Fruit fly (Drosophila melanogaster) whole organism, embryonic: ENCODE results near the gene CG13114.

ENCODE experiments used
- Blimp-1 ChIP-seq: fragments of 200-800 bp; sonication (Bioruptor generic); optimal IDR thresholded peaks from 3 replicates; lab custom pipeline; 2018; ENCODE audit warnings: missing biosample characterization, missing genetic modification characterization, mild to moderate bottlenecking, moderate library complexity, missing genetic modification reagents
- CG13424 ChIP-seq: fragments of 200-800 bp; sonication (Bioruptor generic); optimal IDR thresholded peaks from 2 replicates; lab custom pipeline; 2019; ENCODE audit warnings: missing biosample characterization, mild to moderate bottlenecking, missing genetic modification characterization, moderate library complexity
- CG13894 ChIP-seq: fragments of 200-800 bp; sonication (Bioruptor generic); optimal IDR thresholded peaks from 3 replicates; lab custom pipeline; 2018; ENCODE audit warnings: missing biosample characterization, mild to moderate bottlenecking, missing genetic modification characterization, moderate library complexity
- CG14667 ChIP-seq: fragments of 200-800 bp; sonication (Bioruptor generic); IDR thresholded peaks from 2 replicates; pipeline ENCODE4 v1.3.6; 2022; ENCODE audit warnings: missing biosample characterization, missing genetic modification characterization
- CG14710 ChIP-seq: fragments of 200-800 bp; sonication (Bioruptor generic); optimal IDR thresholded peaks from 3 replicates; lab custom pipeline; 2019; ENCODE audit warnings: missing biosample characterization, mild to moderate bottlenecking, missing genetic modification characterization, moderate library complexity
- CG17568 ChIP-seq: fragments of 200-800 bp; sonication (Bioruptor generic); optimal IDR thresholded peaks from 2 replicates; lab custom pipeline; 2018; ENCODE audit warnings: missing biosample characterization, mild to moderate bottlenecking, missing genetic modification characterization, moderate library complexity
- CG2712 ChIP-seq: fragments of 200-800 bp; optimal IDR thresholded peaks from 3 replicates; lab custom pipeline; 2019; ENCODE audit warnings: missing biosample characterization, mild to moderate bottlenecking, missing genetic modification characterization, moderate library complexity
- CG30431 ChIP-seq: fragments of 200-800 bp; sonication (Bioruptor generic); optimal IDR thresholded peaks from 2 replicates; lab custom pipeline; 2017; ENCODE audit warnings: missing biosample characterization, missing genetic modification characterization
- CG33557 ChIP-seq: fragments of 200-800 bp; sonication (Bioruptor generic); optimal IDR thresholded peaks from 2 replicates; lab custom pipeline; 2019; ENCODE audit warnings: missing biosample characterization, mild to moderate bottlenecking, missing genetic modification characterization, moderate library complexity
- CG4282 ChIP-seq: fragments of 200-800 bp; sonication (Bioruptor generic); optimal IDR thresholded peaks from 2 replicates; lab custom pipeline; 2016; ENCODE audit warnings: missing biosample characterization, missing genetic modification characterization
- CG5245 ChIP-seq: fragments of 200-800 bp; sonication (Bioruptor generic); optimal IDR thresholded peaks from 3 replicates; lab custom pipeline; 2016; ENCODE audit warnings: missing biosample characterization, missing genetic modification characterization
- CG5953 ChIP-seq: fragments of 200-800 bp; sonication (Bioruptor generic); IDR thresholded peaks from 2 replicates; pipeline ENCODE4 v1.3.6; 2022; ENCODE audit warnings: missing biosample characterization, missing genetic modification characterization
- CG7987 ChIP-seq: fragments of 200-800 bp; sonication (Bioruptor generic); optimal IDR thresholded peaks from 2 replicates; lab custom pipeline; 2018; ENCODE audit warnings: missing biosample characterization, mild to moderate bottlenecking, missing genetic modification characterization, moderate library complexity
- CG8359 ChIP-seq: fragments of 200-800 bp; sonication (Bioruptor generic); optimal IDR thresholded peaks from 2 replicates; lab custom pipeline; 2017; ENCODE audit warnings: missing biosample characterization, mild to moderate bottlenecking, missing genetic modification characterization, borderline replicate concordance
- CG8924 ChIP-seq: fragments of 200-800 bp; optimal IDR thresholded peaks from 3 replicates; lab custom pipeline; 2019; ENCODE audit warnings: missing biosample characterization, mild to moderate bottlenecking, missing genetic modification characterization, moderate library complexity
- D19A ChIP-seq: fragments of 200-800 bp; optimal IDR thresholded peaks from 3 replicates; lab custom pipeline; 2019; ENCODE audit warnings: missing biosample characterization, mild to moderate bottlenecking, missing genetic modification characterization, moderate library complexity
- Deaf1 ChIP-seq: fragments of 200-800 bp; optimal IDR thresholded peaks from 3 replicates; lab custom pipeline; 2019; ENCODE audit warnings: missing biosample characterization, mild to moderate bottlenecking, missing genetic modification characterization, moderate library complexity
- Doc2 ChIP-seq: fragments of 200-800 bp; sonication (Bioruptor generic); IDR thresholded peaks from 2 replicates; pipeline ENCODE4 v1.3.6; 2022; ENCODE audit warnings: missing biosample characterization, missing genetic modification characterization
- Dref ChIP-seq: fragments of 200-800 bp; sonication (Bioruptor generic); IDR thresholded peaks from 2 replicates; pipeline ENCODE4 v1.3.6; 2022; ENCODE audit warnings: missing biosample characterization, missing genetic modification characterization
- Fer1 ChIP-seq: fragments of 200-800 bp; sonication (Bioruptor generic); optimal IDR thresholded peaks from 2 replicates; lab custom pipeline; 2017; ENCODE audit warnings: missing biosample characterization, mild to moderate bottlenecking, missing genetic modification characterization
- Max ChIP-seq: fragments of 200-800 bp; sonication (Bioruptor generic); optimal IDR thresholded peaks from 2 replicates; lab custom pipeline; 2016; ENCODE audit warnings: missing biosample characterization, mild to moderate bottlenecking, missing genetic modification characterization
- Oli ChIP-seq: fragments of 200-800 bp; sonication (Bioruptor generic); optimal IDR thresholded peaks from 2 replicates; lab custom pipeline; 2018; ENCODE audit warnings: missing biosample characterization, mild to moderate bottlenecking, missing genetic modification characterization, moderate library complexity
- Opbp ChIP-seq: fragments of 200-800 bp; sonication (Bioruptor generic); IDR thresholded peaks from 3 replicates; pipeline ENCODE4 v1.3.6; 2022; ENCODE audit warnings: missing biosample characterization, missing genetic modification characterization; ENCODE audit not compliant: partially characterized antibody
- ab ChIP-seq: fragments of 200-800 bp; sonication (Bioruptor generic); optimal IDR thresholded peaks from 2 replicates; lab custom pipeline; 2016; ENCODE audit warnings: missing biosample characterization, missing genetic modification characterization
- ato ChIP-seq: fragments of 200-800 bp; sonication (Bioruptor generic); IDR thresholded peaks from 2 replicates; pipeline ENCODE4 v1.3.6; 2022; ENCODE audit warnings: missing biosample characterization, missing genetic modification characterization; ENCODE audit not compliant: partially characterized antibody
- bbx ChIP-seq: fragments of 200-800 bp; sonication (Bioruptor generic); IDR thresholded peaks from 2 replicates; pipeline ENCODE4 v1.3.6; 2022; ENCODE audit warnings: missing biosample characterization, missing genetic modification characterization; ENCODE audit not compliant: partially characterized antibody
- bigmax ChIP-seq: fragments of 200-800 bp; sonication (Bioruptor generic); optimal IDR thresholded peaks from 2 replicates; lab custom pipeline; 2018; ENCODE audit warnings: missing biosample characterization, mild to moderate bottlenecking, missing genetic modification characterization
- chinmo ChIP-seq: fragments of 200-800 bp; sonication (Bioruptor generic); IDR thresholded peaks from 4 replicates; pipeline ENCODE4 v1.3.6; 2022; ENCODE audit warnings: missing biosample characterization, missing genetic modification characterization; ENCODE audit not compliant: partially characterized antibody
- dmrt99B ChIP-seq: fragments of 200-800 bp; sonication (Bioruptor generic); optimal IDR thresholded peaks from 2 replicates; lab custom pipeline; 2018; ENCODE audit warnings: missing biosample characterization, mild to moderate bottlenecking, missing genetic modification characterization, moderate library complexity
- dysf ChIP-seq: fragments of 200-800 bp; sonication (Bioruptor generic); IDR thresholded peaks from 3 replicates; pipeline ENCODE4 v1.3.6; 2022; ENCODE audit warnings: missing biosample characterization, missing genetic modification characterization
- emc ChIP-seq: fragments of 200-800 bp; sonication (Bioruptor generic); optimal IDR thresholded peaks from 2 replicates; lab custom pipeline; 2016; ENCODE audit warnings: missing biosample characterization, missing genetic modification characterization
- knrl ChIP-seq: fragments of 200-800 bp; sonication (Bioruptor generic); IDR thresholded peaks from 3 replicates; pipeline ENCODE4 v1.3.6; 2022; ENCODE audit warnings: missing biosample characterization, missing genetic modification characterization; ENCODE audit not compliant: partially characterized antibody
- odd ChIP-seq: fragments of 200-800 bp; sonication (Bioruptor generic); optimal IDR thresholded peaks from 2 replicates; lab custom pipeline; 2017; ENCODE audit warnings: missing biosample characterization, mild to moderate bottlenecking, missing genetic modification characterization
- prd ChIP-seq, 3 experiments: fragments of >200 bp in 2 of 3; fragments of 200-800 bp in 1 of 3; sonication (Bioruptor generic) in 1 of 3; optimal IDR thresholded peaks in 2 of 3; IDR thresholded peaks in 1 of 3; 2 replicates in 2 of 3; 3 replicates in 1 of 3; pipeline versions ENCODE4 v1.3.6 to Lab custom; 2017 to 2022; ENCODE audit warnings: missing biosample characterization in 1 of 3, missing genetic modification characterization in 1 of 3
- ranshi ChIP-seq: fragments of 200-800 bp; sonication (Bioruptor generic); IDR thresholded peaks from 2 replicates; pipeline ENCODE4 v1.3.6; 2022; ENCODE audit warnings: missing biosample characterization, missing genetic modification characterization
- sc ChIP-seq, 3 experiments: fragments of >200 bp in 2 of 3; fragments of 200-800 bp in 1 of 3; sonication (Bioruptor generic) in 1 of 3; optimal IDR thresholded peaks; 2 replicates in 2 of 3; 3 replicates in 1 of 3; lab custom pipeline; 2017; ENCODE audit warnings: mild to moderate bottlenecking in 1 of 3, missing biosample characterization in 1 of 3, missing genetic modification characterization in 1 of 3, missing genetic modification reagents in 1 of 3
- schlank ChIP-seq: fragments of 200-800 bp; sonication (Bioruptor generic); optimal IDR thresholded peaks from 2 replicates; lab custom pipeline; 2018; ENCODE audit warnings: missing biosample characterization, mild to moderate bottlenecking, missing genetic modification characterization
- sens-2 ChIP-seq: fragments of 200-800 bp; sonication (Bioruptor generic); IDR thresholded peaks from 2 replicates; pipeline ENCODE4 v1.3.6; 2022; ENCODE audit warnings: missing biosample characterization, missing genetic modification characterization
- sr ChIP-seq: fragments of 200-800 bp; sonication (Bioruptor generic); IDR thresholded peaks from 3 replicates; pipeline ENCODE4 v1.3.6; 2022; ENCODE audit warnings: missing biosample characterization, missing genetic modification characterization
- ssp ChIP-seq: fragments of 200-800 bp; sonication (Bioruptor generic); IDR thresholded peaks from 2 replicates; pipeline ENCODE4 v1.3.6; 2022; ENCODE audit warnings: missing biosample characterization, missing genetic modification characterization
- tgo ChIP-seq: fragments of 200-800 bp; sonication (Bioruptor generic); IDR thresholded peaks from 3 replicates; pipeline ENCODE4 v1.3.6; 2022; ENCODE audit warnings: missing biosample characterization, missing genetic modification characterization
- tio ChIP-seq: fragments of 200-800 bp; sonication (Bioruptor generic); optimal IDR thresholded peaks from 2 replicates; lab custom pipeline; 2017; ENCODE audit warnings: missing biosample characterization, missing genetic modification characterization, inconsistent platforms
- toy ChIP-seq: fragments of 200-800 bp; sonication (Bioruptor generic); IDR thresholded peaks from 2 replicates; pipeline ENCODE4 v1.3.6; 2022; ENCODE audit warnings: missing biosample characterization, missing genetic modification characterization
- ttk ChIP-seq: fragments of 200-800 bp; sonication (Bioruptor generic); IDR thresholded peaks from 2 replicates; pipeline ENCODE4 v2.1.2; 2022; ENCODE audit warnings: missing biosample characterization, missing genetic modification characterization
- tup ChIP-seq: fragments of 200-800 bp; sonication (Bioruptor generic); optimal IDR thresholded peaks from 2 replicates; lab custom pipeline; 2016; ENCODE audit warnings: missing biosample characterization, mild to moderate bottlenecking, missing genetic modification characterization, moderate library complexity
- vfl ChIP-seq: fragments of 200-800 bp; sonication (Bioruptor generic); optimal IDR thresholded peaks from 2 replicates; lab custom pipeline; 2016; ENCODE audit warnings: missing biosample characterization, missing genetic modification characterization
- vvl ChIP-seq: fragments of 200-800 bp; sonication (Bioruptor generic); IDR thresholded peaks from 2 replicates; pipeline ENCODE4 v1.3.6; 2022; ENCODE audit warnings: missing biosample characterization, missing genetic modification characterization
- zf30C ChIP-seq: fragments of 200-800 bp; sonication (Bioruptor generic); optimal IDR thresholded peaks from 3 replicates; lab custom pipeline; 2018; ENCODE audit warnings: missing biosample characterization, mild to moderate bottlenecking, missing genetic modification characterization
- zfh2 ChIP-seq: fragments of 200-800 bp; sonication (Bioruptor generic); optimal IDR thresholded peaks from 2 replicates; lab custom pipeline; 2016; ENCODE audit warnings: missing biosample characterization, missing genetic modification characterization

The CG13114 gene

DNA sequence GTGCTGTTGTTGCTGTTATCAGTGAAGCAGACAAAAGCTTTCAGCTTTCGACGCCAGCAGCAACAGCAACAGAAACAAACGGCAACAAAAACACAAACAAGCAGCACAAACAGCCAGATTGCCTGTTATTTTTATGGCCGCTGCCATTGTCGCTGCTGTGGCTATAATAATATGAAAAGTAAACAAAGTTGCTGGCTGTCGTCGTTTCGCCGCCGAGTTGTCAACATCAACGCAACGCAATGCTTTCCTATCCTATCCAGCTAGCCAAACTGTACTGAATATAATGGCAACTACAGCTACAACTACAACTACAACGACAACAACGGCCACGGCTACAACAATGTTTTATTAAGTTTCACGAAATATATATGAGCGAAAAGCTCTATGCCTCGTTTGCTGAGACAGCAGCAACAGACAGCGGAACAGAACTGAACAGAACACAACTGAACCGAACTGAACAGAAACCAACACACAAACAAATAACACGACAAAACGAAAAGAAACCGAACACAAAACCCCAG is 25.1 kb downstream of the CG13114 start (continued):
- TF ChIP-seq odd (GFP tag; lab: Kevin White, UChicago), result peak; percentile 45
- TF ChIP-seq vvl (GFP tag; lab: Robert Waterston, UW), result no peak
- TF ChIP-seq tio (GFP tag; lab: Kevin White, UChicago), result no peak
- no peak for TF ChIP-seq ato (GFP tag; lab: Robert Waterston, UW)
- peak; percentile 28 for TF ChIP-seq Fer1 (GFP tag; lab: Kevin White, UChicago)
- no peak for TF ChIP-seq ab (GFP tag; lab: Kevin White, UChicago)
- TF ChIP-seq Oli, result no peak
- no peak for TF ChIP-seq sc (optimal IDR thresholded peaks at IDR 0.05; lab: Kevin White, UChicago)
- no peak for TF ChIP-seq sc (GFP tag; optimal IDR thresholded peaks at IDR 0.05; lab: Kevin White, UChicago)
- TF ChIP-seq tup (GFP tag; lab: Kevin White, UChicago), result no peak
- TF ChIP-seq CG2712, result no peak
- TF ChIP-seq CG5245, result no peak
- TF ChIP-seq Opbp, result no peak
- no peak for TF ChIP-seq ranshi (GFP tag; lab: Robert Waterston, UW)
- TF ChIP-seq tgo (GFP tag; lab: Robert Waterston, UW), result no peak
- no peak for TF ChIP-seq CG14710 (tag; lab: Kevin White, UChicago)
- TF ChIP-seq Dref (GFP tag; lab: Robert Waterston, UW), result no peak
- peak; percentile 69 for TF ChIP-seq Deaf1
- TF ChIP-seq dmrt99B (tag; lab: Kevin White, UChicago), result peak; percentile 37
- no peak for TF ChIP-seq sens-2 (GFP tag; lab: Robert Waterston, UW)
- no peak for TF ChIP-seq CG14667 (GFP tag; lab: Robert Waterston, UW)
- TF ChIP-seq chinmo (GFP tag; lab: Robert Waterston, UW), result peak; percentile 11; the same call in 1 of the 4 replicates
- TF ChIP-seq knrl (GFP tag; lab: Robert Waterston, UW), result no peak
- no peak for TF ChIP-seq CG13894 (tag; lab: Kevin White, UChicago)
- no peak for TF ChIP-seq zf30C (GFP tag; lab: Kevin White, UChicago)
- no peak for TF ChIP-seq CG8359
- no peak for TF ChIP-seq vfl (GFP tag; lab: Kevin White, UChicago)
- no peak for TF ChIP-seq bigmax (GFP tag; lab: Kevin White, UChicago)
- TF ChIP-seq zfh2 (GFP tag; lab: Kevin White, UChicago), result no peak
- TF ChIP-seq bbx, result no peak
- no peak for TF ChIP-seq ssp (GFP tag; lab: Robert Waterston, UW)
- no peak for TF ChIP-seq emc
- no peak for TF ChIP-seq prd (optimal IDR thresholded peaks at IDR 0.05; lab: Kevin White, UChicago)
- TF ChIP-seq prd (GFP tag; IDR thresholded peaks at IDR 0.05; lab: Robert Waterston, UW), result 0 out of 3 replicates have a peak, but pooled peaks have one; percentile 6
- TF ChIP-seq Doc2, result no peak
- no peak for TF ChIP-seq D19A (tag; lab: Kevin White, UChicago)
- no peak for TF ChIP-seq ttk
- no peak for TF ChIP-seq CG33557 (GFP tag; lab: Kevin White, UChicago)
- TF ChIP-seq CG5953 (GFP tag; lab: Robert Waterston, UW), result no peak
- peak; percentile 58 for TF ChIP-seq CG7987 (GFP tag; lab: Kevin White, UChicago)
- peak; percentile 33 for TF ChIP-seq schlank (tag; lab: Kevin White, UChicago)
- TF ChIP-seq sr (GFP tag; lab: Robert Waterston, UW), result no peak
- TF ChIP-seq Blimp-1 (GFP tag; lab: Kevin White, UChicago), result peak; percentile 11
- TF ChIP-seq CG4282 (GFP tag; lab: Kevin White, UChicago), result no peak
- TF ChIP-seq CG13424 (tag; lab: Kevin White, UChicago), result peak; percentile 25
- no peak for TF ChIP-seq CG8924 (tag; lab: Kevin White, UChicago)
- TF ChIP-seq toy (GFP tag; lab: Robert Waterston, UW), result no peak
- TF ChIP-seq CG17568, result peak; percentile 76
- no peak; the same call in 2 of the 3 replicates for TF ChIP-seq dysf (GFP tag; lab: Robert Waterston, UW)
- TF ChIP-seq CG30431, result no peak
- no peak for TF ChIP-seq Max
